Worm (Caenorhabditis elegans): Measurements from ENCODE around the gene Y49F6A.11.

ce11 chrII:3630810-3631209 lies 32.2 kb upstream of the Y49F6A.11 start, which contains the start of gene M151.2:
- TF ChIP-seq ceh-82 (tag; optimal IDR thresholded peaks at IDR 0.05) (no peak), pqm-1 (tag; optimal IDR thresholded peaks at IDR 0.05) (no peak), skn-1 (tag; optimal IDR thresholded peaks at IDR 0.05) (no peak), egl-43 (GFP tag; IDR thresholded peaks at IDR 0.05) (no peak), zag-1 (tag; optimal IDR thresholded peaks at IDR 0.05) (no peak), snpc-4 (tag; optimal IDR thresholded peaks at IDR 0.05) (no peak), aly-2 (tag; optimal IDR thresholded peaks at IDR 0.05) (no peak), mxl-3 (GFP tag; optimal IDR thresholded peaks at IDR 0.05) (no peak), unc-39 (tag; optimal IDR thresholded peaks at IDR 0.05) (no peak), mxl-2 (GFP tag; conservative IDR thresholded peaks at IDR 0.05) (no peak), snpc-1.2 (GFP tag; IDR thresholded peaks at IDR 0.05) (no peak), unc-130 (GFP tag; optimal IDR thresholded peaks at IDR 0.05) (no peak), nhr-77 (tag; optimal IDR thresholded peaks at IDR 0.05) (no peak), lin-38 (GFP tag; IDR thresholded peaks at IDR 0.05) (no peak)
